Worm (Caenorhabditis elegans) whole organism, L1 larva: ENCODE measurements around the gene K07F5.7.

Experiments
- C04F5.9 ChIP-seq: sonication (generic microtip); optimal IDR thresholded peaks from 2 replicates; lab custom pipeline; 2016; ENCODE audit warnings: missing genetic modification characterization, missing compliant biosample characterization
- C16A3.4 ChIP-seq: fragments of 150-350 bp; optimal IDR thresholded peaks from 2 replicates; lab custom pipeline; 2014; ENCODE audit warnings: missing biosample characterization, missing genetic modification characterization
- aha-1 ChIP-seq: fragments of 150-350 bp; optimal IDR thresholded peaks from 2 replicates; lab custom pipeline; 2014; ENCODE audit warnings: missing biosample characterization, missing genetic modification characterization
- alr-1 ChIP-seq: fragments of 200-800 bp; sonication (Bioruptor generic); optimal IDR thresholded peaks from 2 replicates; lab custom pipeline; 2018; ENCODE audit warnings: borderline replicate concordance, mild to moderate bottlenecking, missing genetic modification characterization, missing compliant biosample characterization
- ama-1 ChIP-seq: fragments of 150-350 bp; optimal IDR thresholded peaks from 2 replicates; lab custom pipeline; 2014
- blmp-1 ChIP-seq: fragments of 150-350 bp; optimal IDR thresholded peaks from 2 replicates; lab custom pipeline; 2014; ENCODE audit warnings: missing biosample characterization, missing genetic modification characterization
- ceh-8 ChIP-seq: fragments of 200-800 bp; sonication (Bioruptor generic); optimal IDR thresholded peaks from 2 replicates; lab custom pipeline; 2018; ENCODE audit warnings: mild to moderate bottlenecking, missing genetic modification characterization, moderate library complexity, missing compliant biosample characterization
- ceh-82 ChIP-seq, 3 experiments: fragments of 150-350 bp in 1 of 3; sonication (generic microtip) in 2 of 3; optimal IDR thresholded peaks; 2 replicates each; lab custom pipeline; 2014 to 2017; ENCODE audit warnings: missing biosample characterization in 3 of 3, missing genetic modification characterization in 3 of 3
- ces-1 ChIP-seq: fragments of 150-350 bp; optimal IDR thresholded peaks from 2 replicates; lab custom pipeline; 2014; ENCODE audit warnings: missing biosample characterization, missing genetic modification reagents, missing genetic modification characterization
- dpl-1 ChIP-seq, 3 experiments: fragments of 150-350 bp in 2 of 3; sonication (generic microtip) in 1 of 3; optimal IDR thresholded peaks; 2 replicates each; lab custom pipeline; 2014 to 2017; ENCODE audit warnings: missing biosample characterization in 3 of 3, missing genetic modification characterization in 3 of 3, missing genetic modification reagents in 3 of 3
- efl-1 ChIP-seq, 4 experiments: fragments of 150-350 bp; optimal IDR thresholded peaks in 3 of 4; peaks in 1 of 4; 1 replicate in 1 of 4; 2 replicates in 3 of 4; lab custom pipeline; 2014; ENCODE audit warnings: missing biosample characterization in 2 of 4, missing genetic modification characterization in 2 of 4, missing genetic modification reagents in 2 of 4
- egl-13 ChIP-seq: sonication (generic microtip); optimal IDR thresholded peaks from 2 replicates; lab custom pipeline; 2016; ENCODE audit warnings: missing genotype, missing genetic modification reagents, missing genetic modification characterization, missing compliant biosample characterization
- egl-27 ChIP-seq, 2 experiments: fragments of 150-350 bp in 1 of 2; sonication (generic microtip); optimal IDR thresholded peaks; 3 replicates each; lab custom pipeline; 2017 to 2018; ENCODE audit warnings: missing biosample characterization in 2 of 2, missing genetic modification characterization in 2 of 2, missing genetic modification reagents in 2 of 2
- elt-2 ChIP-seq: sonication (generic microtip); optimal IDR thresholded peaks from 2 replicates; lab custom pipeline; 2016; ENCODE audit warnings: missing genetic modification characterization, mild to moderate bottlenecking, inconsistent platforms, missing compliant biosample characterization, missing genetic modification reagents
- ets-5 ChIP-seq: fragments of 200-800 bp; sonication (Bioruptor generic); IDR thresholded peaks from 2 replicates; pipeline ENCODE4 v1.3.6; 2022; ENCODE audit warnings: missing genetic modification characterization, missing compliant biosample characterization
- fkh-4 ChIP-seq: sonication (generic microtip); optimal IDR thresholded peaks from 2 replicates; lab custom pipeline; 2016; ENCODE audit warnings: missing compliant biosample characterization, missing genetic modification characterization, borderline replicate concordance
- fkh-8 ChIP-seq: sonication (generic microtip); optimal IDR thresholded peaks from 2 replicates; lab custom pipeline; 2016; ENCODE audit warnings: mild to moderate bottlenecking, missing genetic modification characterization, missing compliant biosample characterization
- isw-1 ChIP-seq: fragments of 200-800 bp; sonication (Bioruptor generic); IDR thresholded peaks from 2 replicates; pipeline ENCODE4 v1.3.6; 2022; ENCODE audit warnings: missing genetic modification characterization, missing compliant biosample characterization
- jun-1 ChIP-seq: fragments of 150-350 bp; optimal IDR thresholded peaks from 2 replicates; lab custom pipeline; 2014; ENCODE audit warnings: missing biosample characterization, missing genetic modification reagents, missing genetic modification characterization
- lin-13 ChIP-seq: fragments of 150-350 bp; optimal IDR thresholded peaks from 2 replicates; lab custom pipeline; 2014; ENCODE audit warnings: missing biosample characterization, missing genetic modification reagents, missing genetic modification characterization
- lin-14 ChIP-seq: fragments of 200-800 bp; sonication (Bioruptor generic); optimal IDR thresholded peaks from 2 replicates; lab custom pipeline; 2018; ENCODE audit warnings: mild to moderate bottlenecking, missing genetic modification characterization, moderate library complexity, missing compliant biosample characterization
- lin-15B ChIP-seq: fragments of 150-350 bp; sonication (generic microtip); optimal IDR thresholded peaks from 3 replicates; lab custom pipeline; 2014; ENCODE audit warnings: missing biosample characterization, missing genetic modification characterization
- lin-35 ChIP-seq, 2 experiments: fragments of 150-350 bp; optimal IDR thresholded peaks; 2 replicates each; lab custom pipeline; 2014; ENCODE audit warnings: missing biosample characterization in 2 of 2, missing genetic modification characterization in 2 of 2, missing genetic modification reagents in 2 of 2
- lir-3 ChIP-seq: sonication (generic microtip); optimal IDR thresholded peaks from 2 replicates; lab custom pipeline; 2016; ENCODE audit warnings: mild to moderate bottlenecking, missing genetic modification characterization, moderate library complexity, missing compliant biosample characterization; ENCODE audit not compliant: poor library complexity
- lsy-2 ChIP-seq, 2 experiments: fragments of 150-350 bp; optimal IDR thresholded peaks; 2 replicates each; lab custom pipeline; 2014; ENCODE audit warnings: missing biosample characterization in 2 of 2, missing genetic modification characterization in 2 of 2
- mab-9 ChIP-seq: fragments of 200-800 bp; sonication (Bioruptor generic); IDR thresholded peaks from 2 replicates; pipeline ENCODE4 v1.3.6; 2022; ENCODE audit warnings: missing genetic modification reagents, missing genetic modification characterization, missing compliant biosample characterization
- nhr-12 ChIP-seq: sonication (generic microtip); optimal IDR thresholded peaks from 2 replicates; lab custom pipeline; 2017; ENCODE audit warnings: missing biosample characterization, missing genetic modification characterization
- nhr-19 ChIP-seq: fragments of 200-800 bp; sonication (Bioruptor generic); conservative IDR thresholded peaks from 2 replicates; pipeline ENCODE4 v1.3.6; 2022; ENCODE audit warnings: missing genetic modification characterization, missing compliant biosample characterization
- nhr-20 ChIP-seq: sonication (generic microtip); optimal IDR thresholded peaks from 2 replicates; lab custom pipeline; 2016; ENCODE audit warnings: mild to moderate bottlenecking, missing genetic modification characterization, missing compliant biosample characterization
- nhr-237 ChIP-seq: fragments of 150-350 bp; optimal IDR thresholded peaks from 2 replicates; lab custom pipeline; 2014; ENCODE audit warnings: missing biosample characterization, missing genetic modification characterization
- nhr-71 ChIP-seq: sonication (generic microtip); optimal IDR thresholded peaks from 2 replicates; lab custom pipeline; 2016; ENCODE audit warnings: mild to moderate bottlenecking, missing genetic modification characterization, moderate library complexity, missing compliant biosample characterization
- nhr-84 ChIP-seq: sonication (generic microtip); optimal IDR thresholded peaks from 2 replicates; lab custom pipeline; 2017; ENCODE audit warnings: missing biosample characterization, missing genetic modification characterization
- nhr-85 ChIP-seq: sonication (generic microtip); peaks from one replicate; lab custom pipeline; 2016; ENCODE audit warnings: missing genetic modification characterization, inconsistent platforms, missing compliant biosample characterization
- nhr-90 ChIP-seq: sonication (generic microtip); optimal IDR thresholded peaks from 2 replicates; lab custom pipeline; 2016; ENCODE audit warnings: mild to moderate bottlenecking, missing genetic modification characterization, missing compliant biosample characterization; ENCODE audit not compliant: poor library complexity
- pag-3 ChIP-seq: sonication (generic microtip); optimal IDR thresholded peaks from 2 replicates; lab custom pipeline; 2017; ENCODE audit warnings: missing genetic modification characterization, mild to moderate bottlenecking, missing compliant biosample characterization, antibody characterized with exemption, borderline replicate concordance; ENCODE audit not compliant: insufficient read depth
- snu-23 ChIP-seq: sonication (generic microtip); optimal IDR thresholded peaks from 2 replicates; lab custom pipeline; 2016; ENCODE audit warnings: missing genetic modification characterization, missing compliant biosample characterization
- sox-4 ChIP-seq: sonication (generic microtip); optimal IDR thresholded peaks from 2 replicates; lab custom pipeline; 2016; ENCODE audit warnings: missing genetic modification characterization, missing compliant biosample characterization
- sup-37 ChIP-seq: fragments of 200-800 bp; sonication (Bioruptor generic); optimal IDR thresholded peaks from 2 replicates; lab custom pipeline; 2018; ENCODE audit warnings: mild to moderate bottlenecking, missing genetic modification characterization, missing compliant biosample characterization
- swsn-7 ChIP-seq: sonication (generic microtip); optimal IDR thresholded peaks from 2 replicates; lab custom pipeline; 2016; ENCODE audit warnings: missing genetic modification characterization, missing compliant biosample characterization
- tbx-2 ChIP-seq: sonication (generic microtip); optimal IDR thresholded peaks from 2 replicates; lab custom pipeline; 2016; ENCODE audit warnings: missing genetic modification characterization, missing compliant biosample characterization
- tlp-1 ChIP-seq: fragments of 150-350 bp; optimal IDR thresholded peaks from 2 replicates; lab custom pipeline; 2014; ENCODE audit warnings: missing biosample characterization, missing genetic modification characterization
- unc-130 ChIP-seq: fragments of 150-350 bp; optimal IDR thresholded peaks from 2 replicates; lab custom pipeline; 2017; ENCODE audit warnings: missing biosample characterization, missing genetic modification characterization, inconsistent platforms
- unc-30 ChIP-seq: sonication (generic microtip); optimal IDR thresholded peaks from 2 replicates; lab custom pipeline; 2017; ENCODE audit warnings: missing biosample characterization, missing genetic modification characterization
- unc-62 ChIP-seq: fragments of 150-350 bp; optimal IDR thresholded peaks from 2 replicates; lab custom pipeline; 2014; ENCODE audit warnings: missing biosample characterization, missing genetic modification reagents, missing genetic modification characterization
- unc-86 ChIP-seq: sonication (generic microtip); optimal IDR thresholded peaks from 2 replicates; lab custom pipeline; 2016; ENCODE audit warnings: missing genetic modification characterization, missing compliant biosample characterization
- unc-98 ChIP-seq: fragments of 200-800 bp; sonication (Bioruptor generic); IDR thresholded peaks from 2 replicates; pipeline ENCODE4 v1.3.6; 2022; ENCODE audit warnings: missing genetic modification characterization, missing compliant biosample characterization
- xbp-1 ChIP-seq: sonication (generic microtip); optimal IDR thresholded peaks from 2 replicates; lab custom pipeline; 2016; ENCODE audit warnings: missing genetic modification characterization, missing compliant biosample characterization
- zip-4 ChIP-seq: fragments of 200-800 bp; sonication (Bioruptor generic); optimal IDR thresholded peaks from 2 replicates; lab custom pipeline; 2018; ENCODE audit warnings: mild to moderate bottlenecking, missing genetic modification characterization, moderate library complexity, missing compliant biosample characterization

K07F5.7 gene

ce11 chrIV:9833337-9833736 lies 14.6 kb downstream of the K07F5.7 start:
- TF ChIP-seq nhr-19 (GFP tag; lab: Robert Waterston, UW) = no peak
- TF ChIP-seq fkh-8 = no peak
- no peak for TF ChIP-seq sox-4
- TF ChIP-seq unc-62 (GFP tag; lab: Kevin White, UChicago) = no peak
- TF ChIP-seq nhr-85 (tag; lab: Kevin White, UChicago) = no peak
- no peak for TF ChIP-seq egl-27 (tag; optimal IDR thresholded peaks at IDR 0.05; lab: Kevin White, UChicago)
- TF ChIP-seq alr-1 = no peak
- no peak for TF ChIP-seq lin-35 (GFP tag; optimal IDR thresholded peaks at IDR 0.05; lab: Kevin White, UChicago)
- TF ChIP-seq dpl-1 (GFP tag; optimal IDR thresholded peaks at IDR 0.05; lab: Kevin White, UChicago) = no peak
- no peak for TF ChIP-seq nhr-12
- TF ChIP-seq fkh-4 (tag; lab: Kevin White, UChicago) = no peak
- TF ChIP-seq nhr-84 (tag; lab: Kevin White, UChicago) = no peak
- no peak for TF ChIP-seq sup-37 (GFP tag; lab: Kevin White, UChicago)
- no peak for TF ChIP-seq ces-1 (GFP tag; lab: Kevin White, UChicago)
- no peak for TF ChIP-seq lin-14
- TF ChIP-seq unc-86 (tag; lab: Kevin White, UChicago) = no peak
- no peak for TF ChIP-seq egl-13
- TF ChIP-seq pag-3 (tag; lab: Kevin White, UChicago) = no peak

DNA sequence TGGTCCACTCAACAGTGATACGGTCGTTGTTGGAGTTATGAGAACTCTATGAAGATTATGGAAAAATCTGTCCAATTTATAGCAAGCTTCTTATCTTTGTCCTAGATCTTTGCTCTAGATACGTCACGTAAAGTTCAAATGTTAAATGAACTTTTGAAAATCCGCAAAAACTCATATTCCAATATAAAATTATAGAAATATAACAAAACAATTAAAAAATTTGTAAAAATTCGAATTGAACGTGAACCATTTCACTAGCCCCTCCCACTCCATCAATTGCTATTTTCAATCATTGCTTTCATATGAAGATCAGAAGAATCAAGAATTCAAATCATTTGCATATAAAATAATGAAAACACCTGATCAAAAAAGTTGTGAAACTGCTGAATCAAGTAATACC lies 15.4 kb downstream of the K07F5.7 start, which contains the start of gene kin-21:
Gene kin-21, plus strand, starts transcription at position 301 of the 400 bp plus-strand sequence.
- no peak for TF ChIP-seq isw-1
- TF ChIP-seq ama-1 (lab: Kevin White, UChicago) = no peak
- TF ChIP-seq ceh-82 (tag; optimal IDR thresholded peaks at IDR 0.05; lab: Kevin White, UChicago) = no peak
- TF ChIP-seq lin-15B (tag; lab: Kevin White, UChicago) = no peak
- TF ChIP-seq C16A3.4 (tag; lab: Kevin White, UChicago) = no peak
- TF ChIP-seq nhr-20 (tag; lab: Kevin White, UChicago) = no peak
- TF ChIP-seq, all 84 proteins: peak for 0

DNA sequence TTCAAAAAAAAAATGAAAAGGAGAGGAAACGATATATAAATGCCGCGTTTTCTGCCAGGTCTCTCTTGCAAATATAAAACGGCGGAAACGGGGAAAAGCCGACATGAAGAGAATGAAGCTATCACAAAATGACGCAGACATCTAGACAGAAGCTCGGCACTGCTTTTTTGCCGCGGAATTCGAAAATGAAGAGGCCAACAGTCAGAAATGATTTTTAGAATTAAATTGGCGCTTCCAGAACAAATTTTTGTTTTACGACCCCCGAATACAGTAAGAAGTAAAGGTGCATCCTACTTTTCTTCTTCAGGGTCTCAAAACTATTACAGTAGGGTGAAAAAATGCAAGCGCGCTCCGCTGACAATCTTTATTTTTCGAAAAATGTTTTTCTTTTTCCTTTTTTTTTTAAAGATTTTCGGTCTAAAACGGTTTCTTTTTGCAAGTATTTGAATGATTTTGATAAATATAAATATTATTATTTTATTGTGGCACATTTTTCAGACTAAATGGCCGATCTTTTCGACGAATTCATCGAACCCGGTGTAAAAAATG lies 22.7 kb downstream of the K07F5.7 start, which contains the start of gene mtr-4:
Gene mtr-4, plus strand, starts transcription at position 499 of the 549 bp plus-strand sequence.
- TF ChIP-seq ets-5 = no peak
- peak; percentile 25 for TF ChIP-seq swsn-7 (tag; lab: Kevin White, UChicago)
- no peak for TF ChIP-seq nhr-90
- TF ChIP-seq C04F5.9 (tag; lab: Kevin White, UChicago) = no peak
- TF ChIP-seq lir-3 (tag; lab: Kevin White, UChicago) = no peak
- no peak for TF ChIP-seq nhr-237 (tag; lab: Kevin White, UChicago)
- peak; percentile 55 for TF ChIP-seq nhr-71 (tag; lab: Kevin White, UChicago)
- peak; percentile 40 to 63 for TF ChIP-seq lin-35 (GFP tag; optimal IDR thresholded peaks at IDR 0.05; lab: Kevin White, UChicago)
- peak; percentile 33 to 73 (median 59) for TF ChIP-seq dpl-1 (GFP tag; optimal IDR thresholded peaks at IDR 0.05; lab: Kevin White, UChicago)
- TF ChIP-seq unc-30 (tag; lab: Kevin White, UChicago) = no peak
- TF ChIP-seq unc-98 (GFP tag; lab: Robert Waterston, UW) = no peak
- no peak for TF ChIP-seq ceh-8 (GFP tag; lab: Kevin White, UChicago)
- peak; percentile 32 to 69 for TF ChIP-seq efl-1 (optimal IDR thresholded peaks at IDR 0.05; lab: Kevin White, UChicago)
- TF ChIP-seq efl-1 (GFP tag; optimal IDR thresholded peaks at IDR 0.05 in 1 of 2; lab: Kevin White, UChicago) = peak; percentile 73 to 95
- TF ChIP-seq tbx-2 (tag; lab: Kevin White, UChicago) = peak; percentile 2
- TF ChIP-seq tlp-1 (tag; lab: Kevin White, UChicago) = no peak
- TF ChIP-seq nhr-84 (tag; lab: Kevin White, UChicago) = no peak
- peak; percentile 8 for TF ChIP-seq fkh-8
- no peak for TF ChIP-seq blmp-1
- TF ChIP-seq lin-15B (tag; lab: Kevin White, UChicago) = peak; percentile 21
- TF ChIP-seq unc-130 (tag; lab: Kevin White, UChicago) = peak; percentile 6
- no peak for TF ChIP-seq snu-23 (GFP tag; lab: Kevin White, UChicago)
- TF ChIP-seq jun-1 (tag; lab: Kevin White, UChicago) = no peak
- no peak for TF ChIP-seq aha-1 (tag; lab: Kevin White, UChicago)
- no peak for TF ChIP-seq mab-9 (GFP tag; lab: Robert Waterston, UW)
- no peak for TF ChIP-seq zip-4 (GFP tag; lab: Kevin White, UChicago)
- TF ChIP-seq lsy-2 (tag; optimal IDR thresholded peaks at IDR 0.05; lab: Kevin White, UChicago) = peak in 1 of 2 experiments; percentile 53
- no peak for TF ChIP-seq lin-13 (GFP tag; lab: Kevin White, UChicago)
- TF ChIP-seq egl-27 (tag; optimal IDR thresholded peaks at IDR 0.05; lab: Kevin White, UChicago) = no peak
- TF ChIP-seq elt-2 (tag; lab: Kevin White, UChicago) = peak; percentile 57
- TF ChIP-seq xbp-1 = peak; percentile 9
